Fruit fly (Drosophila melanogaster): Measurements from ENCODE around the gene mRpS18A.

The mRpS18A gene

dm6 chr3R:8519157-8519556 is 43.2 kb downstream of the mRpS18A start:
- TF ChIP-seq Myc (optimal IDR thresholded peaks at IDR 0.05) (no peak), ttk (optimal IDR thresholded peaks at IDR 0.05) (no peak), h (optimal IDR thresholded peaks at IDR 0.05) (no peak), psq (optimal IDR thresholded peaks at IDR 0.05) (no peak), insv (optimal IDR thresholded peaks at IDR 0.05) (no peak), Sin3A (optimal IDR thresholded peaks at IDR 0.05) (no peak)

- TF ChIP-seq ttk (optimal IDR thresholded peaks at IDR 0.05) = no peak
These were observed 43.7 kb downstream of the mRpS18A start for dm6 chr3R:8518565-8519154.

- TF ChIP-seq Myc (optimal IDR thresholded peaks at IDR 0.05) (no peak), h (optimal IDR thresholded peaks at IDR 0.05) (no peak), ttk (optimal IDR thresholded peaks at IDR 0.05) (no peak), insv (optimal IDR thresholded peaks at IDR 0.05) (no peak), psq (optimal IDR thresholded peaks at IDR 0.05) (no peak)
These were observed 44.6 kb downstream of the mRpS18A start, which contains the start of gene CG11737 for dm6 chr3R:8517752-8518185. Gene CG11737, plus strand, starts transcription at chr3R:8517868.

- TF ChIP-seq h (optimal IDR thresholded peaks at IDR 0.05) = no peak
- no peak for TF ChIP-seq Myc (optimal IDR thresholded peaks at IDR 0.05)
- TF ChIP-seq insv (optimal IDR thresholded peaks at IDR 0.05) = no peak
These were observed 49.5 kb downstream of the mRpS18A start, which contains the start of gene Or85c for dm6 chr3R:8512922-8513321. Gene Or85c, minus strand, starts transcription at chr3R:8513022.
